Worm (Caenorhabditis elegans): ENCODE results near the gene upb-1.

upb-1 gene

ce11 chrII:6290047-6290582 is at the start of gene upb-1:
upb-1 (minus strand) TSS chrII:6290097.
- no peak for TF ChIP-seq snpc-4 (tag; optimal IDR thresholded peaks at IDR 0.05)
- TF ChIP-seq unc-62 (GFP tag; optimal IDR thresholded peaks at IDR 0.05) = peak; percentile 90
- no peak for TF ChIP-seq lin-13 (tag; optimal IDR thresholded peaks at IDR 0.05)
- peak; percentile 100 for TF ChIP-seq hlh-1 (tag; optimal IDR thresholded peaks at IDR 0.05)
- TF ChIP-seq unc-120 (tag; optimal IDR thresholded peaks at IDR 0.05; ENCODE audit: poor library complexity, severe bottlenecking) = no peak
- no peak for TF ChIP-seq pha-4 (tag; optimal IDR thresholded peaks at IDR 0.05)

- TF ChIP-seq mab-5 (tag; optimal IDR thresholded peaks at IDR 0.05) (no peak), ceh-43 (GFP tag; optimal IDR thresholded peaks at IDR 0.05) (no peak), lin-32 (GFP tag; optimal IDR thresholded peaks at IDR 0.05) (no peak), nhr-76 (tag; optimal IDR thresholded peaks at IDR 0.05) (no peak), hlh-1 (tag; optimal IDR thresholded peaks at IDR 0.05) (no peak), sem-2 (GFP tag; optimal IDR thresholded peaks at IDR 0.05) (no peak), drap-1 (GFP tag; optimal IDR thresholded peaks at IDR 0.05) (no peak), unc-39 (tag; optimal IDR thresholded peaks at IDR 0.05) (no peak), lin-13 (tag; optimal IDR thresholded peaks at IDR 0.05) (no peak), ceh-83 (GFP tag; optimal IDR thresholded peaks at IDR 0.05) (no peak), bed-3 (GFP tag; optimal IDR thresholded peaks at IDR 0.05) (no peak), snpc-4 (tag; optimal IDR thresholded peaks at IDR 0.05) (no peak), zip-8 (tag; optimal IDR thresholded peaks at IDR 0.05) (no peak), M03D4.4 (tag; optimal IDR thresholded peaks at IDR 0.05) (no peak), ham-2 (GFP tag; optimal IDR thresholded peaks at IDR 0.05) (no peak)
Measured at ce11 chrII:6339511-6339910, 49.6 kb upstream of the upb-1 start.

- TF ChIP-seq elt-1 (tag; optimal IDR thresholded peaks at IDR 0.05; ENCODE audit: borderline replicate concordance, insufficient read depth) = no peak
- no peak for TF ChIP-seq snpc-4 (tag; optimal IDR thresholded peaks at IDR 0.05)
- TF ChIP-seq ham-2 (GFP tag; optimal IDR thresholded peaks at IDR 0.05) = no peak
- TF ChIP-seq ces-1 (GFP tag; optimal IDR thresholded peaks at IDR 0.05) = no peak
- no peak for TF ChIP-seq sem-2 (GFP tag; optimal IDR thresholded peaks at IDR 0.05)
- no peak for TF ChIP-seq flh-1 (GFP tag; optimal IDR thresholded peaks at IDR 0.05)
- TF ChIP-seq tbx-8 (GFP tag; optimal IDR thresholded peaks at IDR 0.05) = no peak
- no peak for TF ChIP-seq lin-32 (GFP tag; optimal IDR thresholded peaks at IDR 0.05)
- TF ChIP-seq lsy-2 (tag; optimal IDR thresholded peaks at IDR 0.05) = no peak
- TF ChIP-seq ztf-11 (tag; optimal IDR thresholded peaks at IDR 0.05) = no peak
- no peak for TF ChIP-seq nhr-76 (tag; optimal IDR thresholded peaks at IDR 0.05)
- TF ChIP-seq nhr-28 (tag; optimal IDR thresholded peaks at IDR 0.05) = no peak
- no peak for TF ChIP-seq blmp-1 (tag; optimal IDR thresholded peaks at IDR 0.05)
- no peak for TF ChIP-seq drap-1 (GFP tag; optimal IDR thresholded peaks at IDR 0.05)
- TF ChIP-seq zip-8 (tag; optimal IDR thresholded peaks at IDR 0.05) = no peak
- no peak for TF ChIP-seq pha-4 (tag; optimal IDR thresholded peaks at IDR 0.05)
- no peak for TF ChIP-seq ceh-83 (GFP tag; optimal IDR thresholded peaks at IDR 0.05)
Measured at ce11 chrII:6335358-6335757, 45.5 kb upstream of the upb-1 start, which contains the start of gene C32D5.14. C32D5.14 (plus strand) TSS chrII:6335488.

- TF ChIP-seq ztf-11 (tag; optimal IDR thresholded peaks at IDR 0.05) (no peak), hlh-1 (tag; optimal IDR thresholded peaks at IDR 0.05) (no peak), snpc-4 (tag; optimal IDR thresholded peaks at IDR 0.05) (no peak), lin-13 (tag; optimal IDR thresholded peaks at IDR 0.05) (no peak), lin-32 (GFP tag; optimal IDR thresholded peaks at IDR 0.05) (no peak), elt-3 (tag; optimal IDR thresholded peaks at IDR 0.05) (no peak)
Measured at ce11 chrII:6334745-6335260, 44.9 kb upstream of the upb-1 start.

- TF ChIP-seq ces-1 (GFP tag; optimal IDR thresholded peaks at IDR 0.05) (no peak), unc-120 (tag; optimal IDR thresholded peaks at IDR 0.05; ENCODE audit: poor library complexity, severe bottlenecking) (no peak), elt-1 (tag; optimal IDR thresholded peaks at IDR 0.05; ENCODE audit: borderline replicate concordance, insufficient read depth) (no peak), ztf-11 (tag; optimal IDR thresholded peaks at IDR 0.05) (no peak), ceh-43 (GFP tag; optimal IDR thresholded peaks at IDR 0.05) (no peak), bed-3 (GFP tag; optimal IDR thresholded peaks at IDR 0.05) (no peak), pha-4 (tag; optimal IDR thresholded peaks at IDR 0.05) (no peak), zip-8 (tag; optimal IDR thresholded peaks at IDR 0.05) (no peak), nhr-2 (tag; optimal IDR thresholded peaks at IDR 0.05) (no peak), nhr-12 (tag; optimal IDR thresholded peaks at IDR 0.05) (no peak), cnd-1 (tag; optimal IDR thresholded peaks at IDR 0.05) (no peak)
Measured at ce11 chrII:6333887-6334286, 44.0 kb upstream of the upb-1 start, which contains the start of gene ttc-39B. ttc-39B (minus strand) TSS chrII:6333987.
